Worm (Caenorhabditis elegans): ENCODE results near the gene C45B2.6.

The C45B2.6 gene

ce11 chrX:6039544-6039943 lies 13.1 kb upstream of the C45B2.6 start, which contains the start of gene hsp-25:
hsp-25 (minus strand) TSS chrX:6039644.
- TF ChIP-seq nfya-1 (tag; optimal IDR thresholded peaks at IDR 0.05; ENCODE audit: insufficient read depth) (no peak), ceh-82 (tag; optimal IDR thresholded peaks at IDR 0.05) (no peak), nhr-77 (tag; optimal IDR thresholded peaks at IDR 0.05) (no peak), nhr-12 (tag; optimal IDR thresholded peaks at IDR 0.05) (no peak), lin-15B (tag; optimal IDR thresholded peaks at IDR 0.05) (no peak), unc-62 (GFP tag; optimal IDR thresholded peaks at IDR 0.05) (no peak), snpc-4 (tag; optimal IDR thresholded peaks at IDR 0.05) (no peak), ama-1 (optimal IDR thresholded peaks at IDR 0.05) (no peak), nhr-11 (tag; optimal IDR thresholded peaks at IDR 0.05) (no peak), nhr-23 (tag; optimal IDR thresholded peaks at IDR 0.05) (no peak), egl-5 (tag; optimal IDR thresholded peaks at IDR 0.05) (no peak), hmg-11 (tag; optimal IDR thresholded peaks at IDR 0.05) (no peak), elt-3 (tag; optimal IDR thresholded peaks at IDR 0.05) (no peak), zag-1 (tag; optimal IDR thresholded peaks at IDR 0.05) (no peak), elt-1 (tag; optimal IDR thresholded peaks at IDR 0.05) (no peak), nhr-76 (tag; optimal IDR thresholded peaks at IDR 0.05) (no peak), egl-27 (tag; optimal IDR thresholded peaks at IDR 0.05) (no peak), nhr-28 (tag; optimal IDR thresholded peaks at IDR 0.05) (no peak), elt-2 (tag; optimal IDR thresholded peaks at IDR 0.05) (no peak), ceh-16 (tag; optimal IDR thresholded peaks at IDR 0.05) (no peak)

- TF ChIP-seq nhr-76 (tag; optimal IDR thresholded peaks at IDR 0.05) (no peak), nhr-23 (tag; optimal IDR thresholded peaks at IDR 0.05) (no peak), lsy-12 (tag; optimal IDR thresholded peaks at IDR 0.05) (peak; percentile 31), R02D3.7 (tag; optimal IDR thresholded peaks at IDR 0.05) (no peak), ama-1 (optimal IDR thresholded peaks at IDR 0.05) (peak; percentile 10), sea-2 (GFP tag; optimal IDR thresholded peaks at IDR 0.05) (no peak), jun-1 (tag; optimal IDR thresholded peaks at IDR 0.05) (no peak), ZK546.5 (tag; optimal IDR thresholded peaks at IDR 0.05) (no peak), elt-2 (tag; optimal IDR thresholded peaks at IDR 0.05) (no peak), ceh-16 (tag; optimal IDR thresholded peaks at IDR 0.05) (no peak), egl-5 (tag; optimal IDR thresholded peaks at IDR 0.05) (no peak), ztf-4 (tag; optimal IDR thresholded peaks at IDR 0.05) (no peak)
Observed at ce11 chrX:6040435-6041093, 12.1 kb upstream of the C45B2.6 start.

- TF ChIP-seq eor-1 (tag; optimal IDR thresholded peaks at IDR 0.05) (no peak), nhr-11 (tag; optimal IDR thresholded peaks at IDR 0.05) (no peak), elt-1 (tag; optimal IDR thresholded peaks at IDR 0.05) (no peak), elt-2 (tag; optimal IDR thresholded peaks at IDR 0.05) (peak; percentile 68), pha-4 (tag; optimal IDR thresholded peaks at IDR 0.05) (no peak), ceh-28 (tag; optimal IDR thresholded peaks at IDR 0.05) (peak; percentile 32)
Observed at ce11 chrX:6041094-6041441, 11.6 kb upstream of the C45B2.6 start.

ce11 chrX:6041995-6042481 lies 10.6 kb upstream of the C45B2.6 start:
- TF ChIP-seq unc-62 (GFP tag; optimal IDR thresholded peaks at IDR 0.05) (peak; percentile 42), nhr-12 (tag; optimal IDR thresholded peaks at IDR 0.05) (no peak), lin-15B (tag; optimal IDR thresholded peaks at IDR 0.05) (peak; percentile 10), skn-1 (tag; optimal IDR thresholded peaks at IDR 0.05) (no peak), aly-2 (tag; optimal IDR thresholded peaks at IDR 0.05) (no peak), sea-2 (GFP tag; optimal IDR thresholded peaks at IDR 0.05) (no peak), egl-27 (tag; optimal IDR thresholded peaks at IDR 0.05) (peak; percentile 49), mdl-1 (tag; optimal IDR thresholded peaks at IDR 0.05) (peak; percentile 19), daf-12 (tag; optimal IDR thresholded peaks at IDR 0.05) (no peak), eor-1 (tag; optimal IDR thresholded peaks at IDR 0.05) (no peak), elt-2 (tag; optimal IDR thresholded peaks at IDR 0.05) (peak; percentile 92), tbx-2 (tag; optimal IDR thresholded peaks at IDR 0.05) (peak; percentile 21), snpc-4 (tag; optimal IDR thresholded peaks at IDR 0.05) (no peak), nhr-43 (tag; optimal IDR thresholded peaks at IDR 0.05; ENCODE audit: poor library complexity, severe bottlenecking) (peak; percentile 48), nhr-25 (tag; optimal IDR thresholded peaks at IDR 0.05) (peak; percentile 86), nhr-76 (tag; optimal IDR thresholded peaks at IDR 0.05) (no peak), pha-4 (tag; optimal IDR thresholded peaks at IDR 0.05) (peak; percentile 92), ztf-11 (tag; optimal IDR thresholded peaks at IDR 0.05) (no peak), mml-1 (tag; optimal IDR thresholded peaks at IDR 0.05) (no peak), nhr-67 (tag; optimal IDR thresholded peaks at IDR 0.05) (no peak), ceh-16 (tag; optimal IDR thresholded peaks at IDR 0.05) (no peak), jun-1 (tag; optimal IDR thresholded peaks at IDR 0.05) (peak; percentile 92), ztf-4 (tag; optimal IDR thresholded peaks at IDR 0.05) (no peak), unc-39 (tag; optimal IDR thresholded peaks at IDR 0.05) (no peak), ceh-28 (tag; optimal IDR thresholded peaks at IDR 0.05) (peak; percentile 44), fkh-2 (tag; optimal IDR thresholded peaks at IDR 0.05) (no peak), lsy-12 (tag; optimal IDR thresholded peaks at IDR 0.05) (peak; percentile 28), elt-1 (tag; optimal IDR thresholded peaks at IDR 0.05) (peak; percentile 28), ceh-9 (tag; optimal IDR thresholded peaks at IDR 0.05) (no peak), zag-1 (tag; optimal IDR thresholded peaks at IDR 0.05) (no peak), nfya-1 (tag; optimal IDR thresholded peaks at IDR 0.05; ENCODE audit: insufficient read depth) (peak; percentile 95), nhr-28 (tag; optimal IDR thresholded peaks at IDR 0.05) (no peak), hmg-11 (tag; optimal IDR thresholded peaks at IDR 0.05) (peak; percentile 58), nhr-77 (tag; optimal IDR thresholded peaks at IDR 0.05) (no peak), ZK546.5 (tag; optimal IDR thresholded peaks at IDR 0.05) (no peak), fos-1 (tag; optimal IDR thresholded peaks at IDR 0.05) (no peak), ceh-82 (tag; optimal IDR thresholded peaks at IDR 0.05) (no peak)

All from whole organism, L3 larva.